Worm (Caenorhabditis elegans): Measurements from ENCODE around the gene dlc-3.
A peak's percentile ranks its signal among the peaks of the same experiment; 100 is the strongest.

The dlc-3 gene

DNA sequence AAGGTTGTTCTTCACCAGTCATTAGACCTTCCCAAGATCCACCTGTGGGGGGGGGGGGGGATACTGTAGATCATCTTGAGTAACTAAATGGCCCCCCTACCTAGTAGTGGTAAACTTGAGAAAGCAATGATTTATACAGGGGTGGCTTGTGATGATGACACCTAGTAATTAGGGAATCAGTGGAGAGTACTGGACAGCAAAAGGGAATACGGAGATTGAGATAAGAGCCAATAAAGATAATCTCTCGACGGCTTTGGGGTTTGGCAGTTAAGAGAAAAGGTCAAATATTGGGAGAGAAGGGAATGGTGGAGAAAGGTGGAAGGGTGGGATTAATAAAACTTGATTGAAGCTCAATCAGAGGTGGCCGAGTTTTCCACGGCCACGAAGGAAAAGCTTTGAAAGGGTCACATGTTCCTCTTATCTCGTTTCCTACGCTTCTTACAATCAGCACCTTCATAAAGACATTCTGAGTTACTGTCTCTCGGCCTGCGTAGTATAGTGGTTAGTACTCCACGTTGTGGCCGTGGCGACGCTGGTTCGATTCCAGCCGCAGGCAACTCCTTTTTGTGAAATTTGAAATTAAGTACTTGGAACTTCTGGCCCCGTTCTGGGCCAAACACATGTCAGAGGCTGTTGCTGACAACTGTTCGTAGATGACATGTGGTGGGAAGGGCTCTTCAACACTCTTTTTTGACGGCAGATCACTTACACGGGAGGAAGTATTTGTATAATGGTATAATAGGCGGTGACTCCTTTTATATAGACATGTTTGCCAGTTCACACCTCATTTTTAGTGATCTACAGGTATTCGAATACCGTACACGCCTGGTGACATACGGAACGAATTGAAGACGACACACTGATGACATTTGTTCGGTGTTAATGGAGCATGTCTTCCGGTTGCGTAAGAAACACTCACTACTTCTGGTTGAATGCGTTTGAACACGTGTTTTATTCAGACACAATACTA, 31.3 kb upstream of the dlc-3 start (continued):
- TF ChIP-seq pha-4 (tag; optimal IDR thresholded peaks at IDR 0.05) (no peak), hrde-1 (tag; optimal IDR thresholded peaks at IDR 0.05; ENCODE audit: borderline replicate concordance) (peak; percentile 39), B0336.3 (GFP tag; IDR thresholded peaks at IDR 0.05) (0 out of 2 replicates have a peak, but pooled peaks have one; percentile 37), F37B4.10 (GFP tag; IDR thresholded peaks at IDR 0.05) (no peak), ceh-100 (GFP tag; IDR thresholded peaks at IDR 0.05) (no peak), ceh-91 (GFP tag; IDR thresholded peaks at IDR 0.05) (no peak), F55B11.4 (tag; optimal IDR thresholded peaks at IDR 0.05; ENCODE audit: borderline replicate concordance, insufficient read depth) (no peak), aptf-2 (GFP tag; conservative IDR thresholded peaks at IDR 0.05) (no peak), snpc-3.4 (tag; optimal IDR thresholded peaks at IDR 0.05) (peak; percentile 68), zfh-2 (GFP tag; conservative IDR thresholded peaks at IDR 0.05) (no peak), dpl-1 (GFP tag; optimal IDR thresholded peaks at IDR 0.05) (no peak), zim-3 (tag; optimal IDR thresholded peaks at IDR 0.05) (peak; percentile 67), chd-7 (tag; optimal IDR thresholded peaks at IDR 0.05) (peak; percentile 25), cebp-2 (GFP tag; IDR thresholded peaks at IDR 0.05) (no peak), Y79H2A.3 (GFP tag; conservative IDR thresholded peaks at IDR 0.05) (no peak), sptf-2 (GFP tag; optimal IDR thresholded peaks at IDR 0.05) (no peak), ztf-28 (GFP tag; IDR thresholded peaks at IDR 0.05) (peak; percentile 79; the same call in 1 of the 2 replicates), ztf-25 (GFP tag; IDR thresholded peaks at IDR 0.05) (peak; percentile 80; the same call in 1 of the 2 replicates), ztf-26 (tag; optimal IDR thresholded peaks at IDR 0.05) (peak; percentile 5), B0261.1 (tag; optimal IDR thresholded peaks at IDR 0.05) (peak; percentile 94), ceh-40 (GFP tag; IDR thresholded peaks at IDR 0.05) (peak; percentile 73; the same call in 1 of the 2 replicates), unc-130 (GFP tag; optimal IDR thresholded peaks at IDR 0.05) (peak; percentile 61), aptf-3 (GFP tag; IDR thresholded peaks at IDR 0.05) (0 out of 2 replicates have a peak, but pooled peaks have one; percentile 54), ekl-4 (GFP tag; IDR thresholded peaks at IDR 0.05) (0 out of 2 replicates have a peak, but pooled peaks have one; percentile 38), lin-40 (tag; optimal IDR thresholded peaks at IDR 0.05) (no peak), gei-17 (GFP tag; optimal IDR thresholded peaks at IDR 0.05) (no peak), F23B12.7 (tag; optimal IDR thresholded peaks at IDR 0.05; ENCODE audit: insufficient read depth) (peak; percentile 74), madf-8 (GFP tag; conservative IDR thresholded peaks at IDR 0.05) (no peak), lin-35 (GFP tag; optimal IDR thresholded peaks at IDR 0.05) (no peak), ztf-22 (GFP tag; optimal IDR thresholded peaks at IDR 0.05) (no peak), Y53F4B.3 (GFP tag; IDR thresholded peaks at IDR 0.05) (0 out of 2 replicates have a peak, but pooled peaks have one; percentile 54), rec-8 (tag; optimal IDR thresholded peaks at IDR 0.05) (peak; percentile 75 to 84), nhr-179 (tag; optimal IDR thresholded peaks at IDR 0.05) (no peak), C17E4.6 (GFP tag; IDR thresholded peaks at IDR 0.05) (no peak), mes-4 (tag; optimal IDR thresholded peaks at IDR 0.05) (peak; percentile 46), attf-5 (GFP tag; optimal IDR thresholded peaks at IDR 0.05) (peak; percentile 46), nfyb-1 (GFP tag; IDR thresholded peaks at IDR 0.05) (peak; percentile 65; the same call in 1 of the 2 replicates), lag-1 (GFP tag; IDR thresholded peaks at IDR 0.05) (no peak), pbrm-1 (GFP tag; IDR thresholded peaks at IDR 0.05) (peak; percentile 90), Y95B8A.8 (GFP tag; IDR thresholded peaks at IDR 0.05) (0 out of 2 replicates have a peak, but pooled peaks have one; percentile 51), lin-26 (GFP tag; IDR thresholded peaks at IDR 0.05) (peak; percentile 95), T26A5.8 (tag; optimal IDR thresholded peaks at IDR 0.05) (peak; percentile 64), K11D2.4 (GFP tag; IDR thresholded peaks at IDR 0.05) (no peak), nhr-120 (GFP tag; IDR thresholded peaks at IDR 0.05) (0 out of 2 replicates have a peak, but pooled peaks have one; percentile 13), C06A6.2 (GFP tag; conservative IDR thresholded peaks at IDR 0.05) (no peak), efl-1 (GFP tag; optimal IDR thresholded peaks at IDR 0.05) (no peak)
